Fruit fly (Drosophila melanogaster) whole organism, embryonic: Measurements from ENCODE around the gene Ptpmeg2.
A peak's percentile ranks its signal among the peaks of the same experiment; 100 is the strongest.

Experiments used
- ATbp ChIP-seq: fragments of 200-800 bp; sonication (Bioruptor generic); optimal IDR thresholded peaks from 2 replicates; lab custom pipeline; 2017; ENCODE audit warnings: missing biosample characterization, mild to moderate bottlenecking, missing genetic modification characterization, missing genetic modification reagents
- Ada2b ChIP-seq: fragments of 200-800 bp; sonication (Bioruptor generic); IDR thresholded peaks from 2 replicates; pipeline ENCODE4 v1.3.6; 2022; ENCODE audit warnings: missing biosample characterization, missing genetic modification characterization
- Bdp1 ChIP-seq: fragments of 200-800 bp; sonication (Bioruptor generic); optimal IDR thresholded peaks from 3 replicates; lab custom pipeline; 2016; ENCODE audit warnings: missing biosample characterization, missing genetic modification characterization
- C15 ChIP-seq: fragments of 200-800 bp; sonication (Bioruptor generic); IDR thresholded peaks from 3 replicates; pipeline ENCODE4 v1.3.6; 2022; ENCODE audit warnings: missing biosample characterization, missing genetic modification characterization
- CG10654 ChIP-seq: fragments of 200-800 bp; sonication (Bioruptor generic); optimal IDR thresholded peaks from 2 replicates; lab custom pipeline; 2016; ENCODE audit warnings: missing biosample characterization, missing genetic modification characterization
- CG10959 ChIP-seq: fragments of 200-800 bp; sonication (Bioruptor generic); IDR thresholded peaks from 2 replicates; pipeline ENCODE4 v1.3.6; 2022; ENCODE audit warnings: missing biosample characterization, missing genetic modification characterization
- CG12155 ChIP-seq: fragments of 200-800 bp; sonication (Bioruptor generic); optimal IDR thresholded peaks from 3 replicates; lab custom pipeline; 2016; ENCODE audit warnings: missing biosample characterization, missing genetic modification characterization
- CG12391 ChIP-seq: fragments of 200-800 bp; sonication (Bioruptor generic); optimal IDR thresholded peaks from 3 replicates; lab custom pipeline; 2018; ENCODE audit warnings: missing biosample characterization, mild to moderate bottlenecking, missing genetic modification characterization, moderate library complexity
- CG12744 ChIP-seq: fragments of 200-800 bp; sonication (Bioruptor generic); optimal IDR thresholded peaks from 2 replicates; lab custom pipeline; 2016; ENCODE audit warnings: missing biosample characterization, missing genetic modification characterization
- CG13424 ChIP-seq: fragments of 200-800 bp; sonication (Bioruptor generic); optimal IDR thresholded peaks from 2 replicates; lab custom pipeline; 2019; ENCODE audit warnings: missing biosample characterization, mild to moderate bottlenecking, missing genetic modification characterization, moderate library complexity
- CG1603 ChIP-seq: fragments of 200-800 bp; sonication (Bioruptor generic); optimal IDR thresholded peaks from 2 replicates; lab custom pipeline; 2019; ENCODE audit warnings: missing biosample characterization, mild to moderate bottlenecking, missing genetic modification characterization, moderate library complexity
- CG2116 ChIP-seq: fragments of 200-800 bp; sonication (Bioruptor generic); optimal IDR thresholded peaks from 3 replicates; lab custom pipeline; 2018; ENCODE audit warnings: missing biosample characterization, mild to moderate bottlenecking, missing genetic modification characterization
- CG2120 ChIP-seq: fragments of 200-800 bp; sonication (Bioruptor generic); optimal IDR thresholded peaks from 3 replicates; lab custom pipeline; 2016; ENCODE audit warnings: missing biosample characterization, missing genetic modification characterization
- CG33213 ChIP-seq: fragments of 200-800 bp; sonication (Bioruptor generic); optimal IDR thresholded peaks from 3 replicates; lab custom pipeline; 2016; ENCODE audit warnings: missing biosample characterization, missing genetic modification characterization
- CG7928 ChIP-seq: fragments of 200-800 bp; sonication (Bioruptor generic); optimal IDR thresholded peaks from 2 replicates; lab custom pipeline; 2017; ENCODE audit warnings: missing biosample characterization, mild to moderate bottlenecking, missing genetic modification characterization
- CG8924 ChIP-seq: fragments of 200-800 bp; optimal IDR thresholded peaks from 3 replicates; lab custom pipeline; 2019; ENCODE audit warnings: missing biosample characterization, mild to moderate bottlenecking, missing genetic modification characterization, moderate library complexity
- CG9727 ChIP-seq: fragments of 200-800 bp; sonication (Bioruptor generic); optimal IDR thresholded peaks from 3 replicates; lab custom pipeline; 2017; ENCODE audit warnings: missing biosample characterization, mild to moderate bottlenecking, missing genetic modification characterization
- CG9797 ChIP-seq: fragments of 200-800 bp; sonication (Bioruptor generic); optimal IDR thresholded peaks from 3 replicates; lab custom pipeline; 2018; ENCODE audit warnings: missing biosample characterization, mild to moderate bottlenecking, missing genetic modification characterization
- D ChIP-seq, 2 experiments: fragments of 200-800 bp in 1 of 2; fragments of >200 bp in 1 of 2; sonication (Bioruptor generic) in 1 of 2; optimal IDR thresholded peaks; 2 replicates in 1 of 2; 3 replicates in 1 of 2; lab custom pipeline; 2017; ENCODE audit warnings: mild to moderate bottlenecking in 1 of 2, missing biosample characterization in 1 of 2, missing genetic modification characterization in 1 of 2, missing genetic modification reagents in 1 of 2
- Fer1 ChIP-seq: fragments of 200-800 bp; sonication (Bioruptor generic); optimal IDR thresholded peaks from 2 replicates; lab custom pipeline; 2017; ENCODE audit warnings: missing biosample characterization, mild to moderate bottlenecking, missing genetic modification characterization
- Hmx ChIP-seq: fragments of 200-800 bp; sonication (Bioruptor generic); optimal IDR thresholded peaks from 2 replicates; lab custom pipeline; 2016; ENCODE audit warnings: missing biosample characterization, missing genetic modification characterization
- Lpt ChIP-seq: fragments of >200 bp; optimal IDR thresholded peaks from 2 replicates; lab custom pipeline; 2018; ENCODE audit warnings: missing biosample characterization, missing genetic modification characterization
- NFAT ChIP-seq: fragments of 200-800 bp; sonication (Bioruptor generic); IDR thresholded peaks from 2 replicates; pipeline ENCODE4 v1.3.6; 2022; ENCODE audit warnings: missing biosample characterization, missing genetic modification characterization
- Neu2 ChIP-seq: fragments of 200-800 bp; sonication (Bioruptor generic); optimal IDR thresholded peaks from 3 replicates; lab custom pipeline; 2016; ENCODE audit warnings: missing biosample characterization, missing genetic modification characterization, borderline replicate concordance
- Ptx1 ChIP-seq: fragments of 200-800 bp; sonication (Bioruptor generic); IDR thresholded peaks from 2 replicates; pipeline ENCODE4 v1.3.6; 2022; ENCODE audit warnings: missing biosample characterization, missing genetic modification characterization
- Spps ChIP-seq: fragments of 200-800 bp; sonication (Bioruptor generic); optimal IDR thresholded peaks from 2 replicates; lab custom pipeline; 2018; ENCODE audit warnings: missing biosample characterization, mild to moderate bottlenecking, missing genetic modification characterization
- al ChIP-seq: fragments of 200-800 bp; sonication (Bioruptor generic); IDR thresholded peaks from 2 replicates; pipeline ENCODE4 v1.3.6; 2022; ENCODE audit warnings: missing biosample characterization, missing genetic modification characterization
- ato ChIP-seq: fragments of 200-800 bp; sonication (Bioruptor generic); IDR thresholded peaks from 2 replicates; pipeline ENCODE4 v1.3.6; 2022; ENCODE audit warnings: missing biosample characterization, missing genetic modification characterization; ENCODE audit not compliant: partially characterized antibody
- bab2 ChIP-seq: fragments of 200-800 bp; sonication (Bioruptor generic); optimal IDR thresholded peaks from 2 replicates; lab custom pipeline; 2016; ENCODE audit warnings: missing biosample characterization, missing genetic modification characterization
- bbx ChIP-seq: fragments of 200-800 bp; sonication (Bioruptor generic); IDR thresholded peaks from 2 replicates; pipeline ENCODE4 v1.3.6; 2022; ENCODE audit warnings: missing biosample characterization, missing genetic modification characterization; ENCODE audit not compliant: partially characterized antibody
- chm ChIP-seq: fragments of 200-800 bp; sonication (Bioruptor generic); IDR thresholded peaks from 2 replicates; pipeline ENCODE4 v1.3.6; 2022; ENCODE audit warnings: missing biosample characterization, missing genetic modification characterization
- cwo ChIP-seq: fragments of 200-800 bp; sonication (Bioruptor generic); optimal IDR thresholded peaks from 3 replicates; lab custom pipeline; 2017; ENCODE audit warnings: missing biosample characterization, missing genetic modification characterization, mild to moderate bottlenecking, moderate library complexity, missing genetic modification reagents
- da ChIP-seq: fragments of 200-800 bp; sonication (Bioruptor generic); optimal IDR thresholded peaks from 2 replicates; lab custom pipeline; 2016; ENCODE audit warnings: missing biosample characterization, missing genetic modification characterization
- dimm ChIP-seq: fragments of 200-800 bp; sonication (Bioruptor generic); IDR thresholded peaks from 2 replicates; pipeline ENCODE4 v1.3.6; 2022; ENCODE audit warnings: missing biosample characterization, missing genetic modification characterization
- fd3F ChIP-seq: fragments of 200-800 bp; sonication (Bioruptor generic); optimal IDR thresholded peaks from 2 replicates; lab custom pipeline; 2018; ENCODE audit warnings: missing biosample characterization, mild to moderate bottlenecking, missing genetic modification characterization, moderate library complexity
- grau ChIP-seq: fragments of 200-800 bp; optimal IDR thresholded peaks from 3 replicates; lab custom pipeline; 2019; ENCODE audit warnings: missing biosample characterization, mild to moderate bottlenecking, missing genetic modification characterization, moderate library complexity
- hbn ChIP-seq: fragments of 200-800 bp; sonication (Bioruptor generic); IDR thresholded peaks from 2 replicates; pipeline ENCODE4 v1.3.6; 2022; ENCODE audit warnings: missing biosample characterization, missing genetic modification characterization; ENCODE audit not compliant: partially characterized antibody
- mld ChIP-seq: fragments of 200-800 bp; sonication (Bioruptor generic); IDR thresholded peaks from 3 replicates; pipeline ENCODE4 v1.3.6; 2022; ENCODE audit warnings: missing biosample characterization, missing genetic modification characterization; ENCODE audit not compliant: partially characterized antibody
- nom ChIP-seq: fragments of 200-800 bp; sonication (Bioruptor generic); optimal IDR thresholded peaks from 2 replicates; lab custom pipeline; 2017; ENCODE audit warnings: missing biosample characterization, missing genetic modification characterization, mild to moderate bottlenecking, moderate library complexity, missing genetic modification reagents
- oc ChIP-seq: fragments of 200-800 bp; sonication (Bioruptor generic); optimal IDR thresholded peaks from 2 replicates; lab custom pipeline; 2018; ENCODE audit warnings: missing biosample characterization, mild to moderate bottlenecking, missing genetic modification characterization, moderate library complexity
- org-1 ChIP-seq: fragments of 200-800 bp; sonication (Bioruptor generic); optimal IDR thresholded peaks from 2 replicates; lab custom pipeline; 2017; ENCODE audit warnings: missing biosample characterization, missing genetic modification characterization
- p53 ChIP-seq: fragments of 200-800 bp; sonication (Bioruptor generic); optimal IDR thresholded peaks from 2 replicates; lab custom pipeline; 2016; ENCODE audit warnings: missing biosample characterization, missing genetic modification characterization
- pzg ChIP-seq: fragments of 200-800 bp; sonication (Bioruptor generic); optimal IDR thresholded peaks from 3 replicates; lab custom pipeline; 2018; ENCODE audit warnings: missing biosample characterization, mild to moderate bottlenecking, missing genetic modification characterization, moderate library complexity
- row ChIP-seq: fragments of 200-800 bp; sonication (Bioruptor generic); IDR thresholded peaks from 3 replicates; pipeline ENCODE4 v1.3.6; 2022; ENCODE audit warnings: missing biosample characterization, missing genetic modification characterization
- sc ChIP-seq, 3 experiments: fragments of >200 bp in 2 of 3; fragments of 200-800 bp in 1 of 3; sonication (Bioruptor generic) in 1 of 3; optimal IDR thresholded peaks; 2 replicates in 2 of 3; 3 replicates in 1 of 3; lab custom pipeline; 2017; ENCODE audit warnings: mild to moderate bottlenecking in 1 of 3, missing biosample characterization in 1 of 3, missing genetic modification characterization in 1 of 3, missing genetic modification reagents in 1 of 3
- sd ChIP-seq: fragments of 200-800 bp; sonication (Bioruptor generic); optimal IDR thresholded peaks from 3 replicates; lab custom pipeline; 2018; ENCODE audit warnings: missing biosample characterization, mild to moderate bottlenecking, missing genetic modification characterization, moderate library complexity
- sqz ChIP-seq: fragments of 200-800 bp; sonication (Bioruptor generic); optimal IDR thresholded peaks from 3 replicates; lab custom pipeline; 2018; ENCODE audit warnings: missing biosample characterization, mild to moderate bottlenecking, missing genetic modification characterization
- sr ChIP-seq: fragments of 200-800 bp; sonication (Bioruptor generic); IDR thresholded peaks from 3 replicates; pipeline ENCODE4 v1.3.6; 2022; ENCODE audit warnings: missing biosample characterization, missing genetic modification characterization
- stc ChIP-seq: fragments of 200-800 bp; sonication (Bioruptor generic); IDR thresholded peaks from 2 replicates; pipeline ENCODE4 v1.3.6; 2022; ENCODE audit warnings: missing biosample characterization, missing genetic modification characterization
- tin ChIP-seq: fragments of 200-800 bp; sonication (Bioruptor generic); optimal IDR thresholded peaks from 3 replicates; lab custom pipeline; 2016; ENCODE audit warnings: missing biosample characterization, missing genetic modification characterization

Gene Ptpmeg2

dm6 chrX:9687623-9688022 lies 28.7 kb upstream of the Ptpmeg2 start (continued):
- TF ChIP-seq Hmx (GFP tag; lab: Kevin White, UChicago) (peak; percentile 40), sd (peak; percentile 84), grau (peak; percentile 95), CG12155 (GFP tag; lab: Kevin White, UChicago) (peak; percentile 79), nom (GFP tag; lab: Kevin White, UChicago) (peak; percentile 94), CG33213 (GFP tag; lab: Kevin White, UChicago) (peak; percentile 60), sqz (GFP tag; lab: Kevin White, UChicago) (peak; percentile 94), hbn (GFP tag; lab: Robert Waterston, UW) (no peak), C15 (peak; percentile 88), CG9727 (GFP tag; lab: Kevin White, UChicago) (peak; percentile 97), CG7928 (GFP tag; lab: Kevin White, UChicago) (peak; percentile 71), da (GFP tag; lab: Kevin White, UChicago) (peak; percentile 78), pzg (GFP tag; lab: Kevin White, UChicago) (peak; percentile 46), mld (GFP tag; lab: Robert Waterston, UW) (no peak), ATbp (peak; percentile 93), oc (tag; lab: Kevin White, UChicago) (peak; percentile 95), bbx (GFP tag; lab: Robert Waterston, UW) (no peak), Neu2 (GFP tag; lab: Kevin White, UChicago) (peak; percentile 30), Spps (tag; lab: Kevin White, UChicago) (peak; percentile 94), CG12391 (tag; lab: Kevin White, UChicago) (peak; percentile 97), CG1603 (tag; lab: Kevin White, UChicago) (peak; percentile 87), Bdp1 (GFP tag; lab: Kevin White, UChicago) (peak; percentile 75), Fer1 (GFP tag; lab: Kevin White, UChicago) (peak; percentile 98), CG10959 (GFP tag; lab: Robert Waterston, UW) (peak; percentile 78), D (optimal IDR thresholded peaks at IDR 0.05; lab: Kevin White, UChicago) (no peak), D (GFP tag; optimal IDR thresholded peaks at IDR 0.05; lab: Kevin White, UChicago) (peak; percentile 93), CG13424 (tag; lab: Kevin White, UChicago) (peak; percentile 95), CG2116 (GFP tag; lab: Kevin White, UChicago) (peak; percentile 84), Lpt (no peak), CG10654 (peak; percentile 83), ato (GFP tag; lab: Robert Waterston, UW) (no peak), bab2 (GFP tag; lab: Kevin White, UChicago) (peak; percentile 88), CG12744 (GFP tag; lab: Kevin White, UChicago) (peak; percentile 83), NFAT (GFP tag; lab: Robert Waterston, UW) (peak; percentile 94), tin (peak; percentile 90), CG9797 (GFP tag; lab: Kevin White, UChicago) (peak; percentile 38), CG8924 (tag; lab: Kevin White, UChicago) (peak; percentile 98), chm (GFP tag; lab: Robert Waterston, UW) (peak; percentile 96), cwo (GFP tag; lab: Kevin White, UChicago) (peak; percentile 91), stc (GFP tag; lab: Robert Waterston, UW) (peak; percentile 96), CG2120 (GFP tag; lab: Kevin White, UChicago) (peak; percentile 93), org-1 (GFP tag; lab: Kevin White, UChicago) (peak; percentile 92), fd3F (GFP tag; lab: Kevin White, UChicago) (peak; percentile 92), dimm (GFP tag; lab: Robert Waterston, UW) (peak; percentile 76), sc (optimal IDR thresholded peaks at IDR 0.05; lab: Kevin White, UChicago) (no peak), sc (GFP tag; optimal IDR thresholded peaks at IDR 0.05; lab: Kevin White, UChicago) (peak; percentile 89), sr (GFP tag; lab: Robert Waterston, UW) (peak; percentile 78), row (GFP tag; lab: Robert Waterston, UW) (peak; percentile 84), al (peak; percentile 88), Ada2b (GFP tag; lab: Robert Waterston, UW) (peak; percentile 92), p53 (GFP tag; lab: Kevin White, UChicago) (peak; percentile 28), Ptx1 (peak; percentile 92)
